Worm (Caenorhabditis elegans) whole organism, L2 larva: ENCODE measurements around the gene pnn-1.

ENCODE experiments used
- aly-2 ChIP-seq: fragments of 150-350 bp; optimal IDR thresholded peaks from 2 replicates; lab custom pipeline; 2014; ENCODE audit warnings: missing biosample characterization, missing genetic modification characterization
- ama-1 ChIP-seq: fragments of 150-350 bp; optimal IDR thresholded peaks from 2 replicates; lab custom pipeline; 2018; ENCODE audit warnings: inconsistent platforms
- ceh-16 ChIP-seq: fragments of 150-350 bp; optimal IDR thresholded peaks from 2 replicates; lab custom pipeline; 2014; ENCODE audit warnings: missing biosample characterization, missing genetic modification characterization
- dmd-4 ChIP-seq: sonication (generic microtip); optimal IDR thresholded peaks from 2 replicates; lab custom pipeline; 2017; ENCODE audit warnings: missing biosample characterization, missing genetic modification characterization
- egl-27 ChIP-seq: sonication (generic microtip); optimal IDR thresholded peaks from 3 replicates; lab custom pipeline; 2017; ENCODE audit warnings: missing biosample characterization, missing genetic modification reagents, missing genetic modification characterization
- lin-11 ChIP-seq: fragments of 150-350 bp; sonication (generic microtip); optimal IDR thresholded peaks from 2 replicates; lab custom pipeline; 2014; ENCODE audit warnings: missing biosample characterization, missing genetic modification characterization, inconsistent platforms, mixed read lengths
- lin-13 ChIP-seq: fragments of 150-350 bp; optimal IDR thresholded peaks from 2 replicates; lab custom pipeline; 2014; ENCODE audit warnings: missing biosample characterization, missing genetic modification reagents, missing genetic modification characterization
- lin-39 ChIP-seq: fragments of 150-350 bp; optimal IDR thresholded peaks from 2 replicates; lab custom pipeline; 2014; ENCODE audit warnings: missing biosample characterization, missing genetic modification reagents, missing genetic modification characterization
- nhr-11 ChIP-seq: fragments of 150-350 bp; optimal IDR thresholded peaks from 2 replicates; lab custom pipeline; 2014; ENCODE audit warnings: missing biosample characterization, missing genetic modification characterization
- nhr-23 ChIP-seq: fragments of 150-350 bp; optimal IDR thresholded peaks from 2 replicates; lab custom pipeline; 2014; ENCODE audit warnings: missing biosample characterization, missing genetic modification reagents, missing genetic modification characterization
- nhr-25 ChIP-seq: fragments of 150-350 bp; sonication (generic microtip); optimal IDR thresholded peaks from 3 replicates; lab custom pipeline; 2014; ENCODE audit warnings: missing biosample characterization, missing genetic modification characterization
- sem-4 ChIP-seq: fragments of 150-350 bp; optimal IDR thresholded peaks from 2 replicates; lab custom pipeline; 2014; ENCODE audit warnings: missing biosample characterization, missing genetic modification reagents, missing genetic modification characterization

ce11 chrV:12944775-12945174 lies 26.1 kb upstream of the pnn-1 start, which contains the start of gene grl-2:
- TF ChIP-seq lin-39 (no peak), dmd-4 (tag; lab: Kevin White, UChicago) (no peak), ama-1 (no peak), nhr-11 (tag; lab: Kevin White, UChicago) (no peak), sem-4 (no peak), lin-11 (no peak), aly-2 (tag; lab: Kevin White, UChicago) (no peak), lin-13 (no peak), egl-27 (tag; lab: Kevin White, UChicago) (no peak), ceh-16 (tag; lab: Kevin White, UChicago) (no peak), nhr-23 (no peak), nhr-25 (tag; lab: Kevin White, UChicago) (no peak)
